Fruit fly (Drosophila melanogaster) whole organism, embryonic: ENCODE measurements around the gene Rab19.

ENCODE experiments used
- Atf6 ChIP-seq: fragments of 200-800 bp; sonication (Bioruptor generic); IDR thresholded peaks from 2 replicates; pipeline ENCODE4 v1.3.6; 2022; ENCODE audit warnings: missing biosample characterization, missing genetic modification characterization
- C15 ChIP-seq: fragments of 200-800 bp; sonication (Bioruptor generic); IDR thresholded peaks from 3 replicates; pipeline ENCODE4 v1.3.6; 2022; ENCODE audit warnings: missing biosample characterization, missing genetic modification characterization
- CG10274 ChIP-seq: fragments of 200-800 bp; sonication (Bioruptor generic); optimal IDR thresholded peaks from 3 replicates; lab custom pipeline; 2017; ENCODE audit warnings: missing biosample characterization, mild to moderate bottlenecking, missing genetic modification characterization
- CG12219 ChIP-seq: fragments of 200-800 bp; sonication (Bioruptor generic); optimal IDR thresholded peaks from 3 replicates; lab custom pipeline; 2018; ENCODE audit warnings: missing biosample characterization, mild to moderate bottlenecking, missing genetic modification characterization
- CG12236 ChIP-seq: fragments of 200-800 bp; sonication (Bioruptor generic); optimal IDR thresholded peaks from 2 replicates; lab custom pipeline; 2016; ENCODE audit warnings: missing biosample characterization, missing genetic modification characterization
- CG13894 ChIP-seq: fragments of 200-800 bp; sonication (Bioruptor generic); optimal IDR thresholded peaks from 3 replicates; lab custom pipeline; 2018; ENCODE audit warnings: missing biosample characterization, mild to moderate bottlenecking, missing genetic modification characterization, moderate library complexity
- CG17186 ChIP-seq: fragments of 200-800 bp; sonication (Bioruptor generic); optimal IDR thresholded peaks from 3 replicates; lab custom pipeline; 2017; ENCODE audit warnings: missing biosample characterization, missing genetic modification reagents, missing genetic modification characterization
- CG17359 ChIP-seq: fragments of 200-800 bp; sonication (Bioruptor generic); optimal IDR thresholded peaks from 3 replicates; lab custom pipeline; 2018; ENCODE audit warnings: missing biosample characterization, mild to moderate bottlenecking, missing genetic modification characterization, moderate library complexity
- CG18011 ChIP-seq: fragments of 200-800 bp; sonication (Bioruptor generic); optimal IDR thresholded peaks from 2 replicates; lab custom pipeline; 2017; ENCODE audit warnings: missing biosample characterization, missing genetic modification characterization, mild to moderate bottlenecking, moderate library complexity, missing genotype
- CG2120 ChIP-seq: fragments of 200-800 bp; sonication (Bioruptor generic); optimal IDR thresholded peaks from 3 replicates; lab custom pipeline; 2016; ENCODE audit warnings: missing biosample characterization, missing genetic modification characterization
- CG30431 ChIP-seq: fragments of 200-800 bp; sonication (Bioruptor generic); optimal IDR thresholded peaks from 2 replicates; lab custom pipeline; 2017; ENCODE audit warnings: missing biosample characterization, missing genetic modification characterization
- CG3163 ChIP-seq: fragments of 200-800 bp; sonication (Bioruptor generic); optimal IDR thresholded peaks from 3 replicates; lab custom pipeline; 2016; ENCODE audit warnings: missing biosample characterization, missing genetic modification characterization
- CG7271 ChIP-seq: fragments of 200-800 bp; sonication (Bioruptor generic); optimal IDR thresholded peaks from 2 replicates; lab custom pipeline; 2018; ENCODE audit warnings: missing biosample characterization, mild to moderate bottlenecking, missing genetic modification characterization, moderate library complexity
- CG7556 ChIP-seq: fragments of 200-800 bp; sonication (Bioruptor generic); optimal IDR thresholded peaks from 2 replicates; lab custom pipeline; 2017; ENCODE audit warnings: missing biosample characterization, mild to moderate bottlenecking, missing genetic modification characterization
- CG8089 ChIP-seq: fragments of 200-800 bp; sonication (Bioruptor generic); optimal IDR thresholded peaks from 3 replicates; lab custom pipeline; 2016; ENCODE audit warnings: missing biosample characterization, missing genetic modification characterization
- D19A ChIP-seq: fragments of 200-800 bp; optimal IDR thresholded peaks from 3 replicates; lab custom pipeline; 2019; ENCODE audit warnings: missing biosample characterization, mild to moderate bottlenecking, missing genetic modification characterization, moderate library complexity
- E2f2 ChIP-seq: fragments of 200-800 bp; sonication (Bioruptor generic); IDR thresholded peaks from 2 replicates; pipeline ENCODE4 v1.3.6; 2022; ENCODE audit warnings: missing biosample characterization, missing genetic modification characterization
- ERR ChIP-seq: fragments of 200-800 bp; sonication (Bioruptor generic); optimal IDR thresholded peaks from 2 replicates; lab custom pipeline; 2016; ENCODE audit warnings: missing biosample characterization, missing genetic modification characterization
- HLH3B ChIP-seq: fragments of 200-800 bp; sonication (Bioruptor generic); IDR thresholded peaks from 2 replicates; pipeline ENCODE4 v1.3.6; 2022; ENCODE audit warnings: missing biosample characterization, missing genetic modification characterization
- HLHmδ ChIP-seq: fragments of 200-800 bp; sonication (Bioruptor generic); optimal IDR thresholded peaks from 2 replicates; lab custom pipeline; 2018; ENCODE audit warnings: missing biosample characterization, mild to moderate bottlenecking, missing genetic modification characterization, moderate library complexity
- Hr3 ChIP-seq: fragments of 200-800 bp; sonication (Bioruptor generic); optimal IDR thresholded peaks from 3 replicates; lab custom pipeline; 2016; ENCODE audit warnings: missing biosample characterization, missing genetic modification characterization
- Lim3 ChIP-seq: fragments of 200-800 bp; sonication (Bioruptor generic); IDR thresholded peaks from 2 replicates; pipeline ENCODE4 v1.3.6; 2022; ENCODE audit warnings: missing biosample characterization, missing genetic modification characterization
- NFAT ChIP-seq: fragments of 200-800 bp; sonication (Bioruptor generic); IDR thresholded peaks from 2 replicates; pipeline ENCODE4 v1.3.6; 2022; ENCODE audit warnings: missing biosample characterization, missing genetic modification characterization
- Nf-YB ChIP-seq: fragments of 200-800 bp; sonication (Bioruptor generic); optimal IDR thresholded peaks from 3 replicates; lab custom pipeline; 2019; ENCODE audit warnings: missing biosample characterization, mild to moderate bottlenecking, missing genetic modification characterization, moderate library complexity
- Nf-YC ChIP-seq: fragments of 200-800 bp; optimal IDR thresholded peaks from 3 replicates; lab custom pipeline; 2019; ENCODE audit warnings: missing biosample characterization, mild to moderate bottlenecking, missing genetic modification characterization, moderate library complexity
- Opbp ChIP-seq: fragments of 200-800 bp; sonication (Bioruptor generic); IDR thresholded peaks from 3 replicates; pipeline ENCODE4 v1.3.6; 2022; ENCODE audit warnings: missing biosample characterization, missing genetic modification characterization; ENCODE audit not compliant: partially characterized antibody
- Taf1 ChIP-seq: fragments of 200-800 bp; sonication (Bioruptor generic); IDR thresholded peaks from 2 replicates; pipeline ENCODE4 v1.3.6; 2022; ENCODE audit warnings: missing biosample characterization, missing genetic modification characterization
- ash1 ChIP-seq: fragments of 200-800 bp; sonication (Bioruptor generic); optimal IDR thresholded peaks from 2 replicates; lab custom pipeline; 2018; ENCODE audit warnings: missing biosample characterization, mild to moderate bottlenecking, missing genetic modification characterization
- bcd ChIP-seq: fragments of 200-800 bp; sonication (Bioruptor generic); optimal IDR thresholded peaks from 2 replicates; lab custom pipeline; 2017; ENCODE audit warnings: missing biosample characterization, mild to moderate bottlenecking, missing genetic modification characterization
- br ChIP-seq: fragments of >200 bp; optimal IDR thresholded peaks from 2 replicates; lab custom pipeline; 2017
- corto ChIP-seq: fragments of 200-800 bp; sonication (Bioruptor generic); optimal IDR thresholded peaks from 2 replicates; lab custom pipeline; 2016; ENCODE audit warnings: missing biosample characterization, mild to moderate bottlenecking, missing genetic modification characterization, moderate library complexity
- crc ChIP-seq: fragments of 200-800 bp; sonication (Bioruptor generic); optimal IDR thresholded peaks from 2 replicates; lab custom pipeline; 2016; ENCODE audit warnings: missing biosample characterization, missing genetic modification characterization
- dm ChIP-seq: fragments of 200-800 bp; sonication (Bioruptor generic); optimal IDR thresholded peaks from 3 replicates; lab custom pipeline; 2016; ENCODE audit warnings: missing biosample characterization, missing genetic modification characterization
- ems ChIP-seq: fragments of 200-800 bp; sonication (Bioruptor generic); optimal IDR thresholded peaks from 3 replicates; lab custom pipeline; 2016; ENCODE audit warnings: missing biosample characterization, missing genetic modification characterization
- gfzf ChIP-seq: fragments of 200-800 bp; sonication (Bioruptor generic); optimal IDR thresholded peaks from 2 replicates; lab custom pipeline; 2016; ENCODE audit warnings: missing biosample characterization, mild to moderate bottlenecking, missing genetic modification characterization, moderate library complexity
- grn ChIP-seq: fragments of 200-800 bp; sonication (Bioruptor generic); optimal IDR thresholded peaks from 3 replicates; lab custom pipeline; 2017; ENCODE audit warnings: missing biosample characterization, missing genetic modification characterization
- gro ChIP-seq: fragments of 200-800 bp; sonication (Bioruptor generic); optimal IDR thresholded peaks from 2 replicates; lab custom pipeline; 2016; ENCODE audit warnings: missing biosample characterization, missing genetic modification characterization
- her ChIP-seq: fragments of 200-800 bp; sonication (Bioruptor generic); optimal IDR thresholded peaks from 2 replicates; lab custom pipeline; 2016; ENCODE audit warnings: missing biosample characterization, missing genetic modification characterization
- inv ChIP-seq: fragments of 200-800 bp; sonication (Bioruptor generic); IDR thresholded peaks from 2 replicates; pipeline ENCODE4 v1.3.6; 2022; ENCODE audit warnings: missing biosample characterization, missing genetic modification characterization; ENCODE audit not compliant: partially characterized antibody
- jigr1 ChIP-seq: fragments of 200-800 bp; sonication (Bioruptor generic); IDR thresholded peaks from 3 replicates; pipeline ENCODE4 v1.3.6; 2022; ENCODE audit warnings: missing biosample characterization, missing genetic modification characterization
- lab ChIP-seq: fragments of 200-800 bp; sonication (Bioruptor generic); optimal IDR thresholded peaks from 3 replicates; lab custom pipeline; 2017; ENCODE audit warnings: missing biosample characterization, missing genetic modification characterization, mild to moderate bottlenecking, moderate library complexity, missing genetic modification reagents
- pfk ChIP-seq: fragments of 200-800 bp; sonication (Bioruptor generic); optimal IDR thresholded peaks from 2 replicates; lab custom pipeline; 2018; ENCODE audit warnings: missing biosample characterization, mild to moderate bottlenecking, missing genetic modification characterization, moderate library complexity
- pita ChIP-seq: fragments of 200-800 bp; sonication (Bioruptor generic); optimal IDR thresholded peaks from 2 replicates; lab custom pipeline; 2017; ENCODE audit warnings: missing biosample characterization, mild to moderate bottlenecking, missing genetic modification characterization
- psq ChIP-seq: fragments of 200-800 bp; sonication (Bioruptor generic); optimal IDR thresholded peaks from 2 replicates; lab custom pipeline; 2017; ENCODE audit warnings: missing biosample characterization, missing genetic modification characterization
- pum ChIP-seq: fragments of 200-800 bp; sonication (Bioruptor generic); optimal IDR thresholded peaks from 2 replicates; lab custom pipeline; 2016; ENCODE audit warnings: missing biosample characterization, missing genetic modification characterization
- sob ChIP-seq: fragments of 200-800 bp; sonication (Bioruptor generic); IDR thresholded peaks from 2 replicates; pipeline ENCODE4 v1.3.6; 2022; ENCODE audit warnings: missing biosample characterization, missing genetic modification characterization
- ssp ChIP-seq: fragments of 200-800 bp; sonication (Bioruptor generic); IDR thresholded peaks from 2 replicates; pipeline ENCODE4 v1.3.6; 2022; ENCODE audit warnings: missing biosample characterization, missing genetic modification characterization
- tll ChIP-seq, 2 experiments: fragments of 200-800 bp in 1 of 2; fragments of >200 bp in 1 of 2; sonication (Bioruptor generic) in 1 of 2; optimal IDR thresholded peaks; 2 replicates each; lab custom pipeline; 2017 to 2019; ENCODE audit warnings: missing biosample characterization in 2 of 2, missing genetic modification characterization in 2 of 2, mild to moderate bottlenecking in 1 of 2, moderate library complexity in 1 of 2
- tx ChIP-seq: fragments of 200-800 bp; sonication (Bioruptor generic); optimal IDR thresholded peaks from 2 replicates; lab custom pipeline; 2016; ENCODE audit warnings: missing biosample characterization, missing genetic modification characterization
- zf30C ChIP-seq: fragments of 200-800 bp; sonication (Bioruptor generic); optimal IDR thresholded peaks from 3 replicates; lab custom pipeline; 2018; ENCODE audit warnings: missing biosample characterization, mild to moderate bottlenecking, missing genetic modification characterization

Rab19 gene

DNA sequence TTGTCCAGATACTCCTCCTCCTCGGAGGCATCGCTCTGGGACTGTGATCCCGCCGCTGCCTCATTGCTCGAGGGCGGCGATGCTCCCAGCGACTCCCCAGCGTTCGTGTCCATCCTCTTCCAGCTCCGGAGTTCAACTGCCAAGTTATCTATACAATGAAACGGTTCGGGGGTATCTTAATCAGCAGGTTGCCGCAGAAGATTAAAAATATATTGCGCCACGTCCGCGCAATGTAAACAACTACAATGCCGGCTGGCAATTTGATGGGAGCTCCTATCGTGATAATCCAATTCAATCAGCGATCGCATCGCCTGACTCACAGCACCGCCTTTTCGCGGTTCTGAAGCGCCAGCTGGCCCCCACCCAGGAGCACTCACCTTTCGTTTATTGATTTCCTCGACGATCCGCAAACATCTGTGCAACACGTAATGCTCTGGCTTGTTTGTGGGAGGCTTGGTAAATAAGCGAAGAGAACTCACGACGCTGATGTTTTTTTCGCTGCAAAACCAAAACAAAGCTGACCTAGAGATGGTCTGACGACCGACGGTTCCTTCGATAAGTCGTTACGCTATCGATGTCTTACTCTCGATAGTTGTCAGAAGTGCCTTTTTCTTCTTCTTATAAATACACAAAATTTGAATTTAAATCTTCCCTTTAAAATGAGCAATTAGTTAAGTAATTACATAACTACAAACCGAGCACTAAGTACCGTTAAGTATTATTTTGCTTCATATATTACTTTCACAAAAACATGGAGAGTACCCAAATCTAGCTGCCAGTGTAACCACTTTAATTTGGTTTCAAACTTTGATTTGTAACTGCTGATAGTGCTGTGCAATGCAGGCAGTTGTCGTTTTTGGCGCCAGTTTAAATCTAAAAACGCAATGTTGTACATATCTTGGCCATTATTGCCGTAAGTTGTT, 7.2 kb upstream of the Rab19 start, which contains the start of gene cert (continued):
- TF ChIP-seq her (GFP tag; lab: Kevin White, UChicago) (no peak), Atf6 (GFP tag; lab: Robert Waterston, UW) (0 out of 2 replicates have a peak, but pooled peaks have one; percentile 14), inv (GFP tag; lab: Robert Waterston, UW) (peak; percentile 87), CG12236 (GFP tag; lab: Kevin White, UChicago) (no peak), zf30C (GFP tag; lab: Kevin White, UChicago) (no peak), NFAT (GFP tag; lab: Robert Waterston, UW) (no peak), ssp (no peak), Lim3 (GFP tag; lab: Robert Waterston, UW) (no peak), ash1 (GFP tag; lab: Kevin White, UChicago) (no peak), HLHmδ (GFP tag; lab: Kevin White, UChicago) (no peak), CG3163 (GFP tag; lab: Kevin White, UChicago) (peak; percentile 3), lab (GFP tag; lab: Kevin White, UChicago) (no peak), C15 (GFP tag; lab: Robert Waterston, UW) (no peak), CG7271 (tag; lab: Kevin White, UChicago) (no peak), CG8089 (GFP tag; lab: Kevin White, UChicago) (no peak), Opbp (GFP tag; lab: Robert Waterston, UW) (peak; percentile 90), CG12219 (GFP tag; lab: Kevin White, UChicago) (no peak), CG30431 (GFP tag; lab: Kevin White, UChicago) (no peak), gfzf (GFP tag; lab: Kevin White, UChicago) (peak; percentile 46), CG17186 (GFP tag; lab: Kevin White, UChicago) (peak; percentile 13), ems (GFP tag; lab: Kevin White, UChicago) (no peak), CG18011 (GFP tag; lab: Kevin White, UChicago) (no peak), grn (GFP tag; lab: Kevin White, UChicago) (peak; percentile 97), D19A (no peak), tx (GFP tag; lab: Kevin White, UChicago) (peak; percentile 26), CG2120 (GFP tag; lab: Kevin White, UChicago) (peak; percentile 60), Nf-YC (tag; lab: Kevin White, UChicago) (no peak), br (lab: Kevin White, UChicago) (no peak), bcd (peak; percentile 18), Taf1 (GFP tag; lab: Robert Waterston, UW) (no peak), E2f2 (GFP tag; lab: Robert Waterston, UW) (peak; percentile 92), gro (peak; percentile 23), jigr1 (GFP tag; lab: Robert Waterston, UW) (no peak), pita (GFP tag; lab: Kevin White, UChicago) (no peak), CG7556 (GFP tag; lab: Kevin White, UChicago) (no peak), CG17359 (tag; lab: Kevin White, UChicago) (no peak), CG13894 (tag; lab: Kevin White, UChicago) (no peak), crc (no peak), dm (GFP tag; lab: Kevin White, UChicago) (no peak), sob (GFP tag; lab: Robert Waterston, UW) (no peak), Hr3 (GFP tag; lab: Kevin White, UChicago) (peak; percentile 21), pum (GFP tag; lab: Kevin White, UChicago) (peak; percentile 6), psq (no peak), CG10274 (no peak), ERR (GFP tag; lab: Kevin White, UChicago) (no peak), tll (GFP tag; optimal IDR thresholded peaks at IDR 0.05; lab: Kevin White, UChicago) (peak; percentile 22 to 64), HLH3B (GFP tag; lab: Robert Waterston, UW) (no peak), Nf-YB (no peak), pfk (GFP tag; lab: Kevin White, UChicago) (no peak), corto (no peak)
